Worm (Caenorhabditis elegans): ENCODE data around the gene ZK666.2.

ce11 chrII:10435836-10436235 lies 35.9 kb downstream of the ZK666.2 start, which contains the start of gene cut-4:
- no peak for TF ChIP-seq elt-1 (tag; optimal IDR thresholded peaks at IDR 0.05)
- no peak for TF ChIP-seq ztf-11 (tag; optimal IDR thresholded peaks at IDR 0.05)
- TF ChIP-seq blmp-1 (tag; optimal IDR thresholded peaks at IDR 0.05; ENCODE audit: insufficient read depth) = no peak
- no peak for TF ChIP-seq lsy-2 (tag; optimal IDR thresholded peaks at IDR 0.05)
- TF ChIP-seq aly-2 (tag; optimal IDR thresholded peaks at IDR 0.05) = no peak
- TF ChIP-seq fos-1 (tag; optimal IDR thresholded peaks at IDR 0.05) = no peak
- no peak for TF ChIP-seq lin-39 (tag; optimal IDR thresholded peaks at IDR 0.05)
- no peak for TF ChIP-seq nhr-12 (tag; optimal IDR thresholded peaks at IDR 0.05)
